Worm (Caenorhabditis elegans) whole organism, midembryonic: ENCODE data around the gene twk-44.

ENCODE experiments used
- klf-2 ChIP-seq: fragments of 200-800 bp; sonication (Bioruptor generic); conservative IDR thresholded peaks from 2 replicates; pipeline ENCODE4 v1.3.6; 2022; ENCODE audit warnings: missing genetic modification reagents, missing genetic modification characterization, missing compliant biosample characterization
- med-1 ChIP-seq: sonication (generic microtip); optimal IDR thresholded peaks from 2 replicates; lab custom pipeline; 2017; ENCODE audit warnings: missing genetic modification characterization, mild to moderate bottlenecking, missing compliant biosample characterization, antibody characterized with exemption, missing genetic modification reagents; ENCODE audit not compliant: insufficient read depth
- ref-1 ChIP-seq: fragments of 200-800 bp; sonication (Bioruptor generic); conservative IDR thresholded peaks from 2 replicates; pipeline ENCODE4 v1.3.6; 2022; ENCODE audit warnings: missing genetic modification reagents, missing genetic modification characterization, missing compliant biosample characterization
- tab-1 ChIP-seq: fragments of 200-800 bp; sonication (Bioruptor generic); IDR thresholded peaks from 2 replicates; pipeline ENCODE4 v1.3.6; 2022; ENCODE audit warnings: missing genetic modification characterization, missing compliant biosample characterization

- TF ChIP-seq ref-1 (GFP tag; lab: Robert Waterston, UW) (no peak), med-1 (no peak), tab-1 (GFP tag; lab: Robert Waterston, UW) (no peak), klf-2 (GFP tag; lab: Robert Waterston, UW) (no peak)
Measured at ce11 chrX:11665522-11666017, 38.7 kb upstream of the twk-44 start.
